Comparison of ENCODE assay signal across 3 fruit fly cellular contexts in genomic region chr2L:3437068-3437467, dm6.
TF ChIP-seq lines count a peak whose summit lies in the region.

No protein-coding gene starts in this region.

TF ChIP-seq in whole organism, embryonic, 481 proteins besides CTCF, POLR2A, EP300 and RAD21 (continued from another document and continues in another):
- TF ChIP-seq Asciz (GFP tag; optimal IDR thresholded peaks at IDR 0.05; lab: Kevin White, UChicago) (peak; percentile 66), Bgb (GFP tag; IDR thresholded peaks at IDR 0.05; lab: Robert Waterston, UW; ENCODE audit: partially characterized antibody) (no peak), shn (GFP tag; optimal IDR thresholded peaks at IDR 0.05; lab: Kevin White, UChicago) (no peak), CG12769 (tag; optimal IDR thresholded peaks at IDR 0.05; lab: Kevin White, UChicago) (peak; percentile 76), sima (GFP tag; optimal IDR thresholded peaks at IDR 0.05; lab: Kevin White, UChicago) (no peak), en (GFP tag; optimal IDR thresholded peaks at IDR 0.05; lab: Kevin White, UChicago) (no peak), CG4820 (GFP tag; optimal IDR thresholded peaks at IDR 0.05; lab: Kevin White, UChicago) (peak; percentile 55), CG3847 (GFP tag; IDR thresholded peaks at IDR 0.05; lab: Robert Waterston, UW) (no peak), kay (GFP tag; optimal IDR thresholded peaks at IDR 0.05; lab: Kevin White, UChicago) (no peak), tna (GFP tag; IDR thresholded peaks at IDR 0.05; lab: Robert Waterston, UW; ENCODE audit: partially characterized antibody) (no peak), prd (optimal IDR thresholded peaks at IDR 0.05; lab: Kevin White, UChicago) (no peak), prd (GFP tag; IDR thresholded peaks at IDR 0.05; lab: Robert Waterston, UW) (peak; percentile 69), row (GFP tag; IDR thresholded peaks at IDR 0.05; lab: Robert Waterston, UW) (peak; percentile 70), Hand (GFP tag; optimal IDR thresholded peaks at IDR 0.05; lab: Kevin White, UChicago) (no peak), CG42726 (GFP tag; IDR thresholded peaks at IDR 0.05; lab: Robert Waterston, UW; ENCODE audit: partially characterized antibody) (no peak), pnt (GFP tag; optimal IDR thresholded peaks at IDR 0.05; lab: Kevin White, UChicago) (no peak), Camta (GFP tag; optimal IDR thresholded peaks at IDR 0.05; lab: Kevin White, UChicago) (peak; percentile 44), cato (GFP tag; optimal IDR thresholded peaks at IDR 0.05; lab: Kevin White, UChicago; ENCODE audit: borderline replicate concordance) (peak; percentile 3), CG9797 (GFP tag; optimal IDR thresholded peaks at IDR 0.05; lab: Kevin White, UChicago) (no peak), CG9932 (GFP tag; IDR thresholded peaks at IDR 0.05; lab: Robert Waterston, UW) (no peak), CG12219 (GFP tag; optimal IDR thresholded peaks at IDR 0.05; lab: Kevin White, UChicago) (peak; percentile 56), pho (GFP tag; optimal IDR thresholded peaks at IDR 0.05; lab: Kevin White, UChicago) (no peak), onecut (GFP tag; IDR thresholded peaks at IDR 0.05; lab: Robert Waterston, UW) (peak; percentile 71), nau (GFP tag; optimal IDR thresholded peaks at IDR 0.05; lab: Kevin White, UChicago) (peak; percentile 54), bowl (GFP tag; IDR thresholded peaks at IDR 0.05; lab: Robert Waterston, UW) (peak; percentile 46; the same call in 1 of the 2 replicates), CG4424 (GFP tag; optimal IDR thresholded peaks at IDR 0.05; lab: Kevin White, UChicago) (peak; percentile 15), ab (GFP tag; optimal IDR thresholded peaks at IDR 0.05; lab: Kevin White, UChicago) (no peak), CG4730 (GFP tag; IDR thresholded peaks at IDR 0.05; lab: Robert Waterston, UW) (0 out of 2 replicates have a peak, but pooled peaks have one; percentile 14), ranshi (GFP tag; IDR thresholded peaks at IDR 0.05; lab: Robert Waterston, UW) (peak; percentile 41; the same call in 1 of the 2 replicates), CG17385 (GFP tag; optimal IDR thresholded peaks at IDR 0.05; lab: Kevin White, UChicago) (peak; percentile 62), Sox102F (GFP tag; optimal IDR thresholded peaks at IDR 0.05; lab: Kevin White, UChicago) (peak; percentile 78), Poxn (GFP tag; IDR thresholded peaks at IDR 0.05; lab: Robert Waterston, UW) (no peak), H2.0 (GFP tag; IDR thresholded peaks at IDR 0.05; lab: Robert Waterston, UW) (peak; percentile 15; the same call in 1 of the 2 replicates), Eip74EF (GFP tag; optimal IDR thresholded peaks at IDR 0.05; lab: Kevin White, UChicago) (peak in 1 of 2 experiments; percentile 22), jumu (GFP tag; optimal IDR thresholded peaks at IDR 0.05; lab: Kevin White, UChicago) (no peak), Sry-β (GFP tag; optimal IDR thresholded peaks at IDR 0.05; lab: Kevin White, UChicago) (no peak), pros (GFP tag; optimal IDR thresholded peaks at IDR 0.05; lab: Kevin White, UChicago) (no peak), CG33557 (GFP tag; optimal IDR thresholded peaks at IDR 0.05; lab: Kevin White, UChicago) (peak; percentile 18), CG15514 (GFP tag; optimal IDR thresholded peaks at IDR 0.05; lab: Kevin White, UChicago) (peak; percentile 24), TFAM (GFP tag; optimal IDR thresholded peaks at IDR 0.05; lab: Kevin White, UChicago) (peak; percentile 2), CG13296 (GFP tag; optimal IDR thresholded peaks at IDR 0.05; lab: Kevin White, UChicago) (peak; percentile 66), ERR (GFP tag; optimal IDR thresholded peaks at IDR 0.05; lab: Kevin White, UChicago) (no peak), CG6791 (GFP tag; IDR thresholded peaks at IDR 0.05; lab: Robert Waterston, UW; ENCODE audit: partially characterized antibody) (no peak)

TF ChIP-seq in whole organism, prepupa, 60 proteins besides CTCF, POLR2A, EP300 and RAD21 (continued from another document):
- TF ChIP-seq CG6854 (GFP tag; optimal IDR thresholded peaks at IDR 0.05; lab: Kevin White, UChicago), result no peak
- TF ChIP-seq CG8119 (GFP tag; IDR thresholded peaks at IDR 0.05; lab: Robert Waterston, UW), result peak; percentile 93
- peak; percentile 80 for TF ChIP-seq Eip75B (GFP tag; optimal IDR thresholded peaks at IDR 0.05; lab: Kevin White, UChicago)
- TF ChIP-seq Hr4 (GFP tag; optimal IDR thresholded peaks at IDR 0.05; lab: Kevin White, UChicago), result peak; percentile 88
- TF ChIP-seq CG6163 (GFP tag; IDR thresholded peaks at IDR 0.05; lab: Robert Waterston, UW), result peak; percentile 95
- peak; percentile 66 for TF ChIP-seq CG8632 (GFP tag; optimal IDR thresholded peaks at IDR 0.05; lab: Kevin White, UChicago)
- TF ChIP-seq spab (GFP tag; optimal IDR thresholded peaks at IDR 0.05; lab: Kevin White, UChicago), result peak; percentile 31
- peak; percentile 71 for TF ChIP-seq CG7368 (GFP tag; optimal IDR thresholded peaks at IDR 0.05; lab: Kevin White, UChicago)
- peak; percentile 63 for TF ChIP-seq Ets96B (tag; optimal IDR thresholded peaks at IDR 0.05; lab: Kevin White, UChicago)
- TF ChIP-seq achi (GFP tag; optimal IDR thresholded peaks at IDR 0.05; lab: Kevin White, UChicago), result peak; percentile 83
- peak; percentile 59 to 81 for TF ChIP-seq salr (GFP tag; optimal IDR thresholded peaks at IDR 0.05; lab: Kevin White, UChicago)
- peak; percentile 86 for TF ChIP-seq CG6792 (GFP tag; optimal IDR thresholded peaks at IDR 0.05; lab: Kevin White, UChicago)
- peak; percentile 91 for TF ChIP-seq eg (GFP tag; IDR thresholded peaks at IDR 0.05; lab: Robert Waterston, UW)
- TF ChIP-seq Met (GFP tag; optimal IDR thresholded peaks at IDR 0.05; lab: Kevin White, UChicago), result peak; percentile 89
- peak; percentile 71 for TF ChIP-seq dsx (GFP tag; optimal IDR thresholded peaks at IDR 0.05; lab: Kevin White, UChicago; ENCODE audit: poor library complexity, severe bottlenecking)
- TF ChIP-seq fd85E (GFP tag; optimal IDR thresholded peaks at IDR 0.05; lab: Kevin White, UChicago), result peak; percentile 11
- TF ChIP-seq Sox14 (GFP tag; optimal IDR thresholded peaks at IDR 0.05; lab: Kevin White, UChicago), result peak; percentile 93
- TF ChIP-seq CG3919 (GFP tag; optimal IDR thresholded peaks at IDR 0.05; lab: Kevin White, UChicago), result peak; percentile 79
- TF ChIP-seq Lpt (GFP tag; optimal IDR thresholded peaks at IDR 0.05; lab: Kevin White, UChicago), result peak; percentile 70
- TF ChIP-seq CG16779 (tag; optimal IDR thresholded peaks at IDR 0.05; lab: Kevin White, UChicago), result peak; percentile 34
- TF ChIP-seq CG9139 (GFP tag; optimal IDR thresholded peaks at IDR 0.05; lab: Kevin White, UChicago), result no peak
- peak; percentile 76 for TF ChIP-seq acj6 (GFP tag; optimal IDR thresholded peaks at IDR 0.05; lab: Kevin White, UChicago)
- TF ChIP-seq topi (GFP tag; optimal IDR thresholded peaks at IDR 0.05; lab: Kevin White, UChicago), result peak; percentile 83
- peak; percentile 92 for TF ChIP-seq pdm3 (GFP tag; optimal IDR thresholded peaks at IDR 0.05; lab: Kevin White, UChicago)
- TF ChIP-seq CG11902 (GFP tag; optimal IDR thresholded peaks at IDR 0.05; lab: Kevin White, UChicago), result peak; percentile 15
- peak; percentile 82 for TF ChIP-seq CG6276 (GFP tag; optimal IDR thresholded peaks at IDR 0.05; lab: Kevin White, UChicago)
- peak; percentile 76 for TF ChIP-seq CG1621 (tag; optimal IDR thresholded peaks at IDR 0.05; lab: Kevin White, UChicago)
- peak; percentile 93 for TF ChIP-seq OdsH (GFP tag; optimal IDR thresholded peaks at IDR 0.05; lab: Kevin White, UChicago)
- peak; percentile 78 for TF ChIP-seq fd59A (GFP tag; optimal IDR thresholded peaks at IDR 0.05; lab: Kevin White, UChicago)
- TF ChIP-seq CG10669 (GFP tag; optimal IDR thresholded peaks at IDR 0.05; lab: Kevin White, UChicago), result peak; percentile 52
- TF ChIP-seq Hr38 (GFP tag; optimal IDR thresholded peaks at IDR 0.05; lab: Kevin White, UChicago), result no peak
- TF ChIP-seq Ets21C (GFP tag; optimal IDR thresholded peaks at IDR 0.05; lab: Kevin White, UChicago), result peak; percentile 89
- peak; percentile 53 for TF ChIP-seq Eip93F (GFP tag; optimal IDR thresholded peaks at IDR 0.05; lab: Kevin White, UChicago)
- peak; percentile 63 for TF ChIP-seq CG11762 (GFP tag; optimal IDR thresholded peaks at IDR 0.05; lab: Kevin White, UChicago; ENCODE audit: insufficient read depth)
- TF ChIP-seq lz (GFP tag; optimal IDR thresholded peaks at IDR 0.05; lab: Kevin White, UChicago), result peak; percentile 84
- peak; percentile 84 for TF ChIP-seq dac (GFP tag; optimal IDR thresholded peaks at IDR 0.05; lab: Kevin White, UChicago)
- peak; percentile 94 for TF ChIP-seq Eip78C (GFP tag; lab: Kevin White, UChicago)

TF ChIP-seq in whole organism, wandering third instar larva, 38 proteins besides CTCF, POLR2A, EP300 and RAD21 (continued from another document):
- TF ChIP-seq Hr78 (GFP tag; optimal IDR thresholded peaks at IDR 0.05; lab: Kevin White, UChicago) (no peak), fru (GFP tag; optimal IDR thresholded peaks at IDR 0.05; lab: Kevin White, UChicago) (peak; percentile 82), Vsx2 (GFP tag; optimal IDR thresholded peaks at IDR 0.05; lab: Kevin White, UChicago; ENCODE audit: partially characterized antibody) (no peak), pan (optimal IDR thresholded peaks at IDR 0.05; lab: Kevin White, UChicago) (no peak), Hnf4 (GFP tag; optimal IDR thresholded peaks at IDR 0.05; lab: Kevin White, UChicago) (peak; percentile 89), psq (GFP tag; optimal IDR thresholded peaks at IDR 0.05; lab: Kevin White, UChicago) (peak; percentile 79), OdsH (GFP tag; optimal IDR thresholded peaks at IDR 0.05; lab: Kevin White, UChicago) (peak; percentile 93), Sp1 (GFP tag; optimal IDR thresholded peaks at IDR 0.05; lab: Kevin White, UChicago) (peak; percentile 95), Dif (GFP tag; optimal IDR thresholded peaks at IDR 0.05; lab: Kevin White, UChicago; ENCODE audit: partially characterized antibody) (no peak)
